Fruit fly (Drosophila melanogaster): ENCODE data around the gene bc10.

bc10 gene

dm6 chr3L:5604490-5604889 lies 39.5 kb downstream of the bc10 start, which contains the start of gene mthl2:
Gene mthl2, plus strand, starts transcription at chr3L:5604790.
- no peak for TF ChIP-seq ey (GFP tag; optimal IDR thresholded peaks at IDR 0.05)
- TF ChIP-seq Hnf4 (GFP tag; optimal IDR thresholded peaks at IDR 0.05): no peak
- TF ChIP-seq Hr83 (GFP tag; optimal IDR thresholded peaks at IDR 0.05; ENCODE audit: poor library complexity, severe bottlenecking): no peak
- no peak for TF ChIP-seq CG9705 (GFP tag; optimal IDR thresholded peaks at IDR 0.05)
- TF ChIP-seq Rel (GFP tag; optimal IDR thresholded peaks at IDR 0.05): no peak
- TF ChIP-seq Rel (tag; optimal IDR thresholded peaks at IDR 0.05): no peak
- no peak for TF ChIP-seq brk (GFP tag; optimal IDR thresholded peaks at IDR 0.05)
- TF ChIP-seq lola (GFP tag; optimal IDR thresholded peaks at IDR 0.05): no peak
- TF ChIP-seq Jra (GFP tag; optimal IDR thresholded peaks at IDR 0.05): no peak
- no peak for TF ChIP-seq Hr78 (GFP tag; optimal IDR thresholded peaks at IDR 0.05)
- no peak for TF ChIP-seq CrebA (GFP tag; optimal IDR thresholded peaks at IDR 0.05; ENCODE audit: borderline replicate concordance)
- TF ChIP-seq woc (GFP tag; optimal IDR thresholded peaks at IDR 0.05): no peak
- TF ChIP-seq Abd-B (GFP tag; optimal IDR thresholded peaks at IDR 0.05): no peak
- no peak for TF ChIP-seq dmrt93B (GFP tag; optimal IDR thresholded peaks at IDR 0.05)
- no peak for TF ChIP-seq rgr (GFP tag; optimal IDR thresholded peaks at IDR 0.05)

dm6 chr3L:5608128-5608527 lies 43.1 kb downstream of the bc10 start, which contains the start of gene Eaf6:
Gene Eaf6, minus strand, starts transcription at chr3L:5608300.
- TF ChIP-seq Dif (GFP tag; optimal IDR thresholded peaks at IDR 0.05; ENCODE audit: partially characterized antibody) (no peak), Mio (GFP tag; optimal IDR thresholded peaks at IDR 0.05) (no peak), Myc (optimal IDR thresholded peaks at IDR 0.05) (peak; percentile 44), Vsx2 (GFP tag; optimal IDR thresholded peaks at IDR 0.05; ENCODE audit: partially characterized antibody) (peak; percentile 92), h (GFP tag; optimal IDR thresholded peaks at IDR 0.05) (no peak)

dm6 chr3L:5608786-5609370 lies 43.8 kb downstream of the bc10 start:
- TF ChIP-seq GATAd (GFP tag; optimal IDR thresholded peaks at IDR 0.05) (no peak), N (GFP tag; optimal IDR thresholded peaks at IDR 0.05) (no peak), CG32264 (GFP tag; optimal IDR thresholded peaks at IDR 0.05) (no peak), woc (GFP tag; optimal IDR thresholded peaks at IDR 0.05) (no peak), HLH106 (tag; optimal IDR thresholded peaks at IDR 0.05) (no peak), OdsH (GFP tag; optimal IDR thresholded peaks at IDR 0.05) (no peak), jim (GFP tag; optimal IDR thresholded peaks at IDR 0.05) (no peak), dl (GFP tag; optimal IDR thresholded peaks at IDR 0.05; ENCODE audit: insufficient read depth in 1 of 2, partially characterized antibody in 2 of 2) (no peak), CG9705 (GFP tag; optimal IDR thresholded peaks at IDR 0.05) (no peak), Jra (GFP tag; optimal IDR thresholded peaks at IDR 0.05) (no peak), Sp1 (GFP tag; optimal IDR thresholded peaks at IDR 0.05) (no peak), Rel (GFP tag; optimal IDR thresholded peaks at IDR 0.05) (no peak), Rel (tag; optimal IDR thresholded peaks at IDR 0.05) (no peak), Mio (GFP tag; optimal IDR thresholded peaks at IDR 0.05) (no peak), tai (GFP tag; optimal IDR thresholded peaks at IDR 0.05) (no peak), br (GFP tag; optimal IDR thresholded peaks at IDR 0.05) (no peak)

- TF ChIP-seq CG32264 (GFP tag; optimal IDR thresholded peaks at IDR 0.05): no peak
- TF ChIP-seq dl (GFP tag; optimal IDR thresholded peaks at IDR 0.05; ENCODE audit: insufficient read depth in 1 of 2, partially characterized antibody in 2 of 2): no peak
- TF ChIP-seq br (GFP tag; optimal IDR thresholded peaks at IDR 0.05): no peak
- no peak for TF ChIP-seq Mio (GFP tag; optimal IDR thresholded peaks at IDR 0.05)
- TF ChIP-seq brk (GFP tag; optimal IDR thresholded peaks at IDR 0.05): no peak
- no peak for TF ChIP-seq OdsH (GFP tag; optimal IDR thresholded peaks at IDR 0.05)
- TF ChIP-seq psq (GFP tag; optimal IDR thresholded peaks at IDR 0.05): no peak
- TF ChIP-seq dsf (GFP tag; optimal IDR thresholded peaks at IDR 0.05; ENCODE audit: borderline replicate concordance): no peak
- no peak for TF ChIP-seq GATAd (GFP tag; optimal IDR thresholded peaks at IDR 0.05)
- no peak for TF ChIP-seq Sp1 (GFP tag; optimal IDR thresholded peaks at IDR 0.05)
- no peak for TF ChIP-seq Rel (GFP tag; optimal IDR thresholded peaks at IDR 0.05)
- no peak for TF ChIP-seq Rel (tag; optimal IDR thresholded peaks at IDR 0.05)
- no peak for TF ChIP-seq Dfd (GFP tag; optimal IDR thresholded peaks at IDR 0.05)
- no peak for TF ChIP-seq Vsx2 (GFP tag; optimal IDR thresholded peaks at IDR 0.05; ENCODE audit: partially characterized antibody)
- TF ChIP-seq fru (GFP tag; optimal IDR thresholded peaks at IDR 0.05): no peak
- no peak for TF ChIP-seq tai (GFP tag; optimal IDR thresholded peaks at IDR 0.05)
- TF ChIP-seq CG9705 (GFP tag; optimal IDR thresholded peaks at IDR 0.05): no peak
- TF ChIP-seq Jra (GFP tag; optimal IDR thresholded peaks at IDR 0.05): no peak
- no peak for TF ChIP-seq Myc (optimal IDR thresholded peaks at IDR 0.05)
Observed at dm6 chr3L:5609493-5609892, 44.5 kb downstream of the bc10 start.

Measured in whole organism, wandering third instar larva.